Fruit fly (Drosophila melanogaster) whole organism, embryonic: ENCODE data around the gene CG9522.

Experiments used
- Awh ChIP-seq: fragments of 200-800 bp; sonication (Bioruptor generic); IDR thresholded peaks from 2 replicates; pipeline ENCODE4, ENCODE4 v1.3.6; 2022; ENCODE audit warnings: missing biosample characterization, missing genetic modification characterization
- CG10565 ChIP-seq: fragments of 200-800 bp; sonication (Bioruptor generic); optimal IDR thresholded peaks from 3 replicates; lab custom pipeline; 2016; ENCODE audit warnings: missing biosample characterization, mild to moderate bottlenecking, missing genetic modification characterization
- CG11093 ChIP-seq: fragments of 200-800 bp; sonication (Bioruptor generic); IDR thresholded peaks from 3 replicates; pipeline ENCODE4 v1.3.6; 2022; ENCODE audit warnings: missing biosample characterization, missing genetic modification characterization
- CG12769 ChIP-seq: fragments of 200-800 bp; sonication (Bioruptor generic); optimal IDR thresholded peaks from 2 replicates; lab custom pipeline; 2019; ENCODE audit warnings: missing biosample characterization, mild to moderate bottlenecking, missing genetic modification characterization, moderate library complexity
- CG14014 ChIP-seq: fragments of 200-800 bp; sonication (Bioruptor generic); IDR thresholded peaks from 2 replicates; pipeline ENCODE4 v1.3.6; 2022; ENCODE audit warnings: missing biosample characterization, missing genetic modification characterization
- CG14050 ChIP-seq: fragments of 200-800 bp; sonication (Bioruptor generic); IDR thresholded peaks from 3 replicates; pipeline ENCODE4 v1.3.6; 2022; ENCODE audit warnings: missing biosample characterization, missing genetic modification characterization
- CG18262 ChIP-seq: fragments of 200-800 bp; optimal IDR thresholded peaks from 3 replicates; lab custom pipeline; 2019; ENCODE audit warnings: missing biosample characterization, mild to moderate bottlenecking, missing genetic modification characterization, moderate library complexity
- CG3281 ChIP-seq: fragments of 200-800 bp; sonication (Bioruptor generic); optimal IDR thresholded peaks from 3 replicates; lab custom pipeline; 2017; ENCODE audit warnings: missing biosample characterization, mild to moderate bottlenecking, missing genetic modification characterization
- CG3995 ChIP-seq: fragments of 200-800 bp; sonication (Bioruptor generic); optimal IDR thresholded peaks from 3 replicates; lab custom pipeline; 2016; ENCODE audit warnings: missing biosample characterization, missing genetic modification characterization
- CG7839 ChIP-seq: fragments of 200-800 bp; sonication (Bioruptor generic); optimal IDR thresholded peaks from 3 replicates; lab custom pipeline; 2018; ENCODE audit warnings: missing biosample characterization, mild to moderate bottlenecking, missing genetic modification characterization, moderate library complexity
- CG8290 ChIP-seq, 3 experiments: fragments of 200-800 bp; sonication (Bioruptor generic); optimal IDR thresholded peaks; 2 replicates each; lab custom pipeline; 2016 to 2019; ENCODE audit warnings: missing biosample characterization in 3 of 3, missing genetic modification characterization in 3 of 3, mild to moderate bottlenecking in 2 of 3, moderate library complexity in 1 of 3
- CG8388 ChIP-seq: fragments of 200-800 bp; sonication (Bioruptor generic); optimal IDR thresholded peaks from 2 replicates; lab custom pipeline; 2019; ENCODE audit warnings: missing biosample characterization, mild to moderate bottlenecking, missing genetic modification characterization, moderate library complexity
- CG9609 ChIP-seq: fragments of 200-800 bp; sonication (Bioruptor generic); optimal IDR thresholded peaks from 3 replicates; lab custom pipeline; 2016; ENCODE audit warnings: missing biosample characterization, missing genetic modification characterization
- CHES-1-like ChIP-seq: fragments of 200-800 bp; sonication (Bioruptor generic); optimal IDR thresholded peaks from 2 replicates; lab custom pipeline; 2016; ENCODE audit warnings: missing biosample characterization, missing genetic modification characterization
- CkIIα-i1 ChIP-seq: fragments of 200-800 bp; sonication (Bioruptor generic); IDR thresholded peaks from 2 replicates; pipeline ENCODE4 v1.3.6; 2022; ENCODE audit warnings: missing biosample characterization, missing genetic modification characterization
- Dad ChIP-seq: fragments of 200-800 bp; sonication (Bioruptor generic); optimal IDR thresholded peaks from 3 replicates; lab custom pipeline; 2016; ENCODE audit warnings: missing biosample characterization, missing genetic modification characterization
- Deaf1 ChIP-seq: fragments of 200-800 bp; optimal IDR thresholded peaks from 3 replicates; lab custom pipeline; 2019; ENCODE audit warnings: missing biosample characterization, mild to moderate bottlenecking, missing genetic modification characterization, moderate library complexity
- Elba2 ChIP-seq: fragments of 200-800 bp; sonication (Bioruptor generic); optimal IDR thresholded peaks from 3 replicates; lab custom pipeline; 2016; ENCODE audit warnings: missing biosample characterization, missing genetic modification characterization
- Fer1 ChIP-seq: fragments of 200-800 bp; sonication (Bioruptor generic); optimal IDR thresholded peaks from 2 replicates; lab custom pipeline; 2017; ENCODE audit warnings: missing biosample characterization, mild to moderate bottlenecking, missing genetic modification characterization
- HLHmδ ChIP-seq: fragments of 200-800 bp; sonication (Bioruptor generic); optimal IDR thresholded peaks from 2 replicates; lab custom pipeline; 2018; ENCODE audit warnings: missing biosample characterization, mild to moderate bottlenecking, missing genetic modification characterization, moderate library complexity
- Kr ChIP-seq: fragments of 200-800 bp; sonication (Bioruptor generic); optimal IDR thresholded peaks from 2 replicates; lab custom pipeline; 2017; ENCODE audit warnings: missing biosample characterization, mild to moderate bottlenecking, missing genetic modification characterization
- Mes4 ChIP-seq: fragments of 200-800 bp; sonication (Bioruptor generic); optimal IDR thresholded peaks from 2 replicates; lab custom pipeline; 2016; ENCODE audit warnings: missing biosample characterization, missing genetic modification characterization
- Nf-YA ChIP-seq: fragments of 200-800 bp; sonication (Bioruptor generic); IDR thresholded peaks from 2 replicates; pipeline ENCODE4 v1.3.6; 2022; ENCODE audit warnings: missing biosample characterization, missing genetic modification characterization
- Sry-β ChIP-seq: fragments of 200-800 bp; sonication (Bioruptor generic); optimal IDR thresholded peaks from 2 replicates; lab custom pipeline; 2018; ENCODE audit warnings: missing biosample characterization, mild to moderate bottlenecking, missing genetic modification characterization, moderate library complexity
- Ssrp ChIP-seq: fragments of 200-800 bp; sonication (Bioruptor generic); optimal IDR thresholded peaks from 2 replicates; lab custom pipeline; 2018; ENCODE audit warnings: missing biosample characterization, mild to moderate bottlenecking, missing genetic modification characterization, moderate library complexity
- Usf ChIP-seq: fragments of 200-800 bp; sonication (Bioruptor generic); optimal IDR thresholded peaks from 2 replicates; lab custom pipeline; 2017; ENCODE audit warnings: missing genotype, missing biosample characterization, missing genetic modification characterization
- ac ChIP-seq: fragments of 200-800 bp; sonication (Bioruptor generic); optimal IDR thresholded peaks from 3 replicates; lab custom pipeline; 2017; ENCODE audit warnings: missing biosample characterization, mild to moderate bottlenecking, missing genetic modification characterization
- ara ChIP-seq: fragments of 200-800 bp; sonication (Bioruptor generic); IDR thresholded peaks from 2 replicates; pipeline ENCODE4 v1.3.6; 2022; ENCODE audit warnings: missing biosample characterization, missing genetic modification characterization
- bsh ChIP-seq, 2 experiments: fragments of 200-800 bp; sonication (Bioruptor generic); optimal IDR thresholded peaks; 2 replicates each; lab custom pipeline; 2017 to 2018; ENCODE audit warnings: mild to moderate bottlenecking in 2 of 2, missing biosample characterization in 2 of 2, missing genetic modification characterization in 2 of 2, moderate library complexity in 1 of 2
- chif ChIP-seq, 2 experiments: fragments of 200-800 bp; sonication (Bioruptor generic); optimal IDR thresholded peaks; 3 replicates each; lab custom pipeline; 2016; ENCODE audit warnings: missing biosample characterization in 2 of 2, missing genetic modification characterization in 2 of 2
- crc ChIP-seq: fragments of 200-800 bp; sonication (Bioruptor generic); optimal IDR thresholded peaks from 2 replicates; lab custom pipeline; 2016; ENCODE audit warnings: missing biosample characterization, missing genetic modification characterization
- croc ChIP-seq: fragments of 200-800 bp; sonication (Bioruptor generic); conservative IDR thresholded peaks from 3 replicates; pipeline ENCODE4 v1.3.6; 2022; ENCODE audit warnings: missing biosample characterization, missing genetic modification characterization
- dimm ChIP-seq: fragments of 200-800 bp; sonication (Bioruptor generic); IDR thresholded peaks from 2 replicates; pipeline ENCODE4 v1.3.6; 2022; ENCODE audit warnings: missing biosample characterization, missing genetic modification characterization
- dmrt11E ChIP-seq: fragments of 200-800 bp; sonication (Bioruptor generic); optimal IDR thresholded peaks from 3 replicates; lab custom pipeline; 2018; ENCODE audit warnings: missing biosample characterization, mild to moderate bottlenecking, missing genetic modification characterization, moderate library complexity
- dmrt99B ChIP-seq: fragments of 200-800 bp; sonication (Bioruptor generic); optimal IDR thresholded peaks from 2 replicates; lab custom pipeline; 2018; ENCODE audit warnings: missing biosample characterization, mild to moderate bottlenecking, missing genetic modification characterization, moderate library complexity
- ems ChIP-seq: fragments of 200-800 bp; sonication (Bioruptor generic); optimal IDR thresholded peaks from 3 replicates; lab custom pipeline; 2016; ENCODE audit warnings: missing biosample characterization, missing genetic modification characterization
- gro ChIP-seq: fragments of 200-800 bp; sonication (Bioruptor generic); optimal IDR thresholded peaks from 2 replicates; lab custom pipeline; 2016; ENCODE audit warnings: missing biosample characterization, missing genetic modification characterization
- gsb-n ChIP-seq: fragments of 200-800 bp; sonication (Bioruptor generic); optimal IDR thresholded peaks from 3 replicates; lab custom pipeline; 2018; ENCODE audit warnings: missing biosample characterization, mild to moderate bottlenecking, missing genetic modification characterization
- hb ChIP-seq: fragments of 200-800 bp; sonication (Bioruptor generic); IDR thresholded peaks from 3 replicates; pipeline ENCODE4 v1.3.6; 2022; ENCODE audit warnings: missing biosample characterization, missing genetic modification characterization; ENCODE audit not compliant: partially characterized antibody
- hkb ChIP-seq, 2 experiments: fragments of 200-800 bp in 1 of 2; fragments of >200 bp in 1 of 2; sonication (Bioruptor generic) in 1 of 2; IDR thresholded peaks in 1 of 2; optimal IDR thresholded peaks in 1 of 2; 2 replicates each; pipeline versions ENCODE4 v1.3.6 to Lab custom; 2017 to 2022; ENCODE audit warnings: missing biosample characterization in 1 of 2, missing genetic modification characterization in 1 of 2
- insv ChIP-seq, 2 experiments: fragments of 200-800 bp; sonication (Bioruptor generic); optimal IDR thresholded peaks; 3 replicates each; lab custom pipeline; 2016 to 2018; ENCODE audit warnings: missing biosample characterization in 2 of 2, missing genetic modification characterization in 2 of 2
- lov ChIP-seq, 2 experiments: fragments of 200-800 bp in 1 of 2; fragments of >200 bp in 1 of 2; sonication (Bioruptor generic) in 1 of 2; IDR thresholded peaks in 1 of 2; optimal IDR thresholded peaks in 1 of 2; 2 replicates in 1 of 2; 3 replicates in 1 of 2; pipeline versions ENCODE4 v1.3.6 to Lab custom; 2017 to 2022; ENCODE audit warnings: missing biosample characterization in 1 of 2, missing genetic modification characterization in 1 of 2
- nerfin-1 ChIP-seq: fragments of 200-800 bp; sonication (Bioruptor generic); optimal IDR thresholded peaks from 3 replicates; lab custom pipeline; 2019; ENCODE audit warnings: missing biosample characterization, mild to moderate bottlenecking, missing genetic modification characterization, moderate library complexity
- nmo ChIP-seq: fragments of 200-800 bp; sonication (Bioruptor generic); optimal IDR thresholded peaks from 2 replicates; lab custom pipeline; 2018; ENCODE audit warnings: missing biosample characterization, mild to moderate bottlenecking, missing genetic modification characterization, moderate library complexity
- odd ChIP-seq: fragments of 200-800 bp; sonication (Bioruptor generic); optimal IDR thresholded peaks from 2 replicates; lab custom pipeline; 2017; ENCODE audit warnings: missing biosample characterization, mild to moderate bottlenecking, missing genetic modification characterization
- scrt ChIP-seq: fragments of 200-800 bp; sonication (Bioruptor generic); optimal IDR thresholded peaks from 2 replicates; lab custom pipeline; 2018; ENCODE audit warnings: missing biosample characterization, mild to moderate bottlenecking, missing genetic modification characterization, moderate library complexity
- sens ChIP-seq: fragments of 200-800 bp; sonication (Bioruptor generic); peaks from one replicate; lab custom pipeline; 2016; ENCODE audit warnings: missing biosample characterization, missing genetic modification characterization
- trh ChIP-seq: fragments of 200-800 bp; sonication (Bioruptor generic); optimal IDR thresholded peaks from 2 replicates; lab custom pipeline; 2016; ENCODE audit warnings: missing biosample characterization, missing genetic modification characterization
- zfh2 ChIP-seq: fragments of 200-800 bp; sonication (Bioruptor generic); optimal IDR thresholded peaks from 2 replicates; lab custom pipeline; 2016; ENCODE audit warnings: missing biosample characterization, missing genetic modification characterization

Gene CG9522

dm6 chrX:14839047-14839446, 9.6 kb downstream of the CG9522 start, which contains the start of the genes CG32590 and Flo2 (continued):
- TF ChIP-seq Elba2 (GFP tag; lab: Kevin White, UChicago), result peak; percentile 0
- peak; percentile 66 for TF ChIP-seq Ssrp (tag; lab: Kevin White, UChicago)
- no peak for TF ChIP-seq Usf (GFP tag; lab: Kevin White, UChicago)
- TF ChIP-seq CG9609 (GFP tag; lab: Kevin White, UChicago), result peak; percentile 64
- no peak for TF ChIP-seq lov (optimal IDR thresholded peaks at IDR 0.05; lab: Kevin White, UChicago)
- TF ChIP-seq lov (GFP tag; IDR thresholded peaks at IDR 0.05; lab: Robert Waterston, UW), result peak; percentile 47; the same call in 1 of the 3 replicates
- peak; percentile 79 for TF ChIP-seq nmo (GFP tag; lab: Kevin White, UChicago)
- TF ChIP-seq CG3281 (GFP tag; lab: Kevin White, UChicago), result peak; percentile 17
- TF ChIP-seq bsh (GFP tag; optimal IDR thresholded peaks at IDR 0.05; lab: Kevin White, UChicago), result peak in 1 of 2 experiments; percentile 76
- TF ChIP-seq dmrt11E, result peak; percentile 57
- peak; percentile 64 to 68 for TF ChIP-seq chif (GFP tag; optimal IDR thresholded peaks at IDR 0.05; lab: Kevin White, UChicago)
- TF ChIP-seq CkIIα-i1 (GFP tag; lab: Robert Waterston, UW), result no peak
- TF ChIP-seq dmrt99B (tag; lab: Kevin White, UChicago), result peak; percentile 54
- TF ChIP-seq CG10565 (GFP tag; lab: Kevin White, UChicago), result no peak
- peak; percentile 82 for TF ChIP-seq ara (GFP tag; lab: Robert Waterston, UW)
- peak; percentile 67 for TF ChIP-seq CG14014 (GFP tag; lab: Robert Waterston, UW)
- TF ChIP-seq gro (GFP tag; lab: Kevin White, UChicago), result peak; percentile 69
- no peak for TF ChIP-seq Kr (GFP tag; lab: Kevin White, UChicago)
- peak; percentile 44 for TF ChIP-seq gsb-n
- TF ChIP-seq Mes4 (GFP tag; lab: Kevin White, UChicago), result peak; percentile 54
- peak; percentile 62 for TF ChIP-seq CG18262 (tag; lab: Kevin White, UChicago)
- TF ChIP-seq ac, result no peak
- TF ChIP-seq CG8388, result peak; percentile 58
- TF ChIP-seq CG14050 (GFP tag; lab: Robert Waterston, UW), result 0 out of 3 replicates have a peak, but pooled peaks have one; percentile 45
- peak; percentile 42 for TF ChIP-seq Fer1 (GFP tag; lab: Kevin White, UChicago)
- TF ChIP-seq nerfin-1, result peak; percentile 12
- TF ChIP-seq odd, result no peak
- peak; percentile 71; the same call in 1 of the 2 replicates for TF ChIP-seq Nf-YA (GFP tag; lab: Robert Waterston, UW)
- peak; percentile 78 for TF ChIP-seq CG8290 (GFP tag; optimal IDR thresholded peaks at IDR 0.05; lab: Kevin White, UChicago)
- TF ChIP-seq CG8290 (tag; optimal IDR thresholded peaks at IDR 0.05; lab: Kevin White, UChicago), result peak; percentile 54 to 78
- peak; percentile 9 for TF ChIP-seq crc (GFP tag; lab: Kevin White, UChicago)
- TF ChIP-seq hb (GFP tag; lab: Robert Waterston, UW), result peak; percentile 98
- no peak for TF ChIP-seq hkb (optimal IDR thresholded peaks at IDR 0.05; lab: Kevin White, UChicago)
- peak; percentile 73 for TF ChIP-seq hkb (GFP tag; IDR thresholded peaks at IDR 0.05; lab: Robert Waterston, UW)
- TF ChIP-seq dimm (GFP tag; lab: Robert Waterston, UW), result 0 out of 2 replicates have a peak, but pooled peaks have one; percentile 5
- peak; percentile 43 for TF ChIP-seq Dad (GFP tag; lab: Kevin White, UChicago)
- TF ChIP-seq CG7839 (tag; lab: Kevin White, UChicago), result peak; percentile 61
- peak; percentile 96 for TF ChIP-seq sens (GFP tag; lab: Kevin White, UChicago)
- no peak for TF ChIP-seq HLHmδ (GFP tag; lab: Kevin White, UChicago)
- TF ChIP-seq Awh (GFP tag; lab: Robert Waterston, UW), result peak; percentile 77
- TF ChIP-seq trh, result peak; percentile 48
- peak; percentile 77 for TF ChIP-seq CHES-1-like (GFP tag; lab: Kevin White, UChicago)
- peak; percentile 77 for TF ChIP-seq zfh2 (GFP tag; lab: Kevin White, UChicago)
- TF ChIP-seq CG11093 (GFP tag; lab: Robert Waterston, UW), result peak; percentile 52; the same call in 1 of the 3 replicates
- no peak for TF ChIP-seq scrt (GFP tag; lab: Kevin White, UChicago)
- peak; percentile 52 for TF ChIP-seq Deaf1 (tag; lab: Kevin White, UChicago)
- TF ChIP-seq insv (GFP tag; optimal IDR thresholded peaks at IDR 0.05; lab: Kevin White, UChicago), result peak in 1 of 2 experiments; percentile 91
- no peak for TF ChIP-seq CG12769
- TF ChIP-seq croc (GFP tag; lab: Robert Waterston, UW), result no peak; the same call in 1 of the 3 replicates
- TF ChIP-seq Sry-β (GFP tag; lab: Kevin White, UChicago), result no peak
- peak; percentile 72 for TF ChIP-seq ems (GFP tag; lab: Kevin White, UChicago)
- peak; percentile 3 for TF ChIP-seq CG3995 (GFP tag; lab: Kevin White, UChicago)
